Fruit fly (Drosophila melanogaster) whole organism, embryonic: ENCODE measurements around the gene Cyp18a1.

Source experiments
- ATbp ChIP-seq: fragments of 200-800 bp; sonication (Bioruptor generic); optimal IDR thresholded peaks from 2 replicates; lab custom pipeline; 2017; ENCODE audit warnings: missing biosample characterization, mild to moderate bottlenecking, missing genetic modification characterization, missing genetic modification reagents
- Awh ChIP-seq: fragments of 200-800 bp; sonication (Bioruptor generic); IDR thresholded peaks from 2 replicates; pipeline ENCODE4, ENCODE4 v1.3.6; 2022; ENCODE audit warnings: missing biosample characterization, missing genetic modification characterization
- Blimp-1 ChIP-seq: fragments of 200-800 bp; sonication (Bioruptor generic); optimal IDR thresholded peaks from 3 replicates; lab custom pipeline; 2018; ENCODE audit warnings: missing biosample characterization, missing genetic modification characterization, mild to moderate bottlenecking, moderate library complexity, missing genetic modification reagents
- CG1024 ChIP-seq: fragments of 200-800 bp; sonication (Bioruptor generic); IDR thresholded peaks from 2 replicates; pipeline ENCODE4 v1.3.6; 2022; ENCODE audit warnings: missing biosample characterization, missing genetic modification characterization
- CG11504 ChIP-seq: fragments of 200-800 bp; sonication (Bioruptor generic); optimal IDR thresholded peaks from 3 replicates; lab custom pipeline; 2019; ENCODE audit warnings: missing biosample characterization, mild to moderate bottlenecking, missing genetic modification characterization, moderate library complexity
- CG14860 ChIP-seq: fragments of 200-800 bp; sonication (Bioruptor generic); IDR thresholded peaks from 3 replicates; pipeline ENCODE4 v1.3.6; 2022; ENCODE audit warnings: missing biosample characterization, missing genetic modification characterization; ENCODE audit not compliant: partially characterized antibody
- CG1603 ChIP-seq: fragments of 200-800 bp; sonication (Bioruptor generic); optimal IDR thresholded peaks from 2 replicates; lab custom pipeline; 2019; ENCODE audit warnings: missing biosample characterization, mild to moderate bottlenecking, missing genetic modification characterization, moderate library complexity
- CG18476 ChIP-seq: fragments of 200-800 bp; sonication (Bioruptor generic); optimal IDR thresholded peaks from 2 replicates; lab custom pipeline; 2016; ENCODE audit warnings: missing biosample characterization, mild to moderate bottlenecking, missing genetic modification characterization
- CG3065 ChIP-seq: fragments of 200-800 bp; sonication (Bioruptor generic); optimal IDR thresholded peaks from 2 replicates; lab custom pipeline; 2016; ENCODE audit warnings: missing biosample characterization, missing genetic modification characterization
- CG31441 ChIP-seq: fragments of 200-800 bp; sonication (Bioruptor generic); IDR thresholded peaks from 2 replicates; pipeline ENCODE4 v1.3.6; 2022; ENCODE audit warnings: missing biosample characterization, missing genetic modification characterization
- CG33557 ChIP-seq: fragments of 200-800 bp; sonication (Bioruptor generic); optimal IDR thresholded peaks from 2 replicates; lab custom pipeline; 2019; ENCODE audit warnings: missing biosample characterization, mild to moderate bottlenecking, missing genetic modification characterization, moderate library complexity
- CG6765 ChIP-seq: fragments of 200-800 bp; sonication (Bioruptor generic); optimal IDR thresholded peaks from 3 replicates; lab custom pipeline; 2017; ENCODE audit warnings: missing biosample characterization, mild to moderate bottlenecking, missing genetic modification characterization
- CG7786 ChIP-seq: fragments of 200-800 bp; sonication (Bioruptor generic); optimal IDR thresholded peaks from 2 replicates; lab custom pipeline; 2016; ENCODE audit warnings: missing biosample characterization, missing genetic modification characterization
- CG8290 ChIP-seq, 3 experiments: fragments of 200-800 bp; sonication (Bioruptor generic); optimal IDR thresholded peaks; 2 replicates each; lab custom pipeline; 2016 to 2019; ENCODE audit warnings: missing biosample characterization in 3 of 3, missing genetic modification characterization in 3 of 3, mild to moderate bottlenecking in 2 of 3, moderate library complexity in 1 of 3
- CG8478 ChIP-seq: fragments of >200 bp; optimal IDR thresholded peaks from 2 replicates; lab custom pipeline; 2018
- Ets65A ChIP-seq: fragments of 200-800 bp; sonication (Bioruptor generic); peaks from one replicate; lab custom pipeline; 2016; ENCODE audit warnings: missing biosample characterization, missing genetic modification characterization
- HHEX ChIP-seq: fragments of 200-800 bp; sonication (Bioruptor generic); optimal IDR thresholded peaks from 3 replicates; lab custom pipeline; 2017; ENCODE audit warnings: missing biosample characterization, mild to moderate bottlenecking, missing genetic modification characterization, missing genetic modification reagents
- HLH3B ChIP-seq: fragments of 200-800 bp; sonication (Bioruptor generic); IDR thresholded peaks from 2 replicates; pipeline ENCODE4 v1.3.6; 2022; ENCODE audit warnings: missing biosample characterization, missing genetic modification characterization
- Hmr ChIP-seq: fragments of 200-800 bp; sonication (Bioruptor generic); optimal IDR thresholded peaks from 3 replicates; lab custom pipeline; 2017; ENCODE audit warnings: mild to moderate bottlenecking, missing biosample characterization, missing genetic modification reagents, missing genetic modification characterization
- Med ChIP-seq: fragments of 200-800 bp; sonication (Bioruptor generic); peaks from one replicate; lab custom pipeline; 2016; ENCODE audit warnings: missing biosample characterization, missing genetic modification characterization, mild to moderate bottlenecking, inconsistent platforms, moderate library complexity
- Tbp ChIP-seq: fragments of >200 bp; optimal IDR thresholded peaks from 2 replicates; lab custom pipeline; 2018; ENCODE audit warnings: missing biosample characterization, missing genetic modification characterization
- ab ChIP-seq: fragments of 200-800 bp; sonication (Bioruptor generic); optimal IDR thresholded peaks from 2 replicates; lab custom pipeline; 2016; ENCODE audit warnings: missing biosample characterization, missing genetic modification characterization
- ara ChIP-seq: fragments of 200-800 bp; sonication (Bioruptor generic); IDR thresholded peaks from 2 replicates; pipeline ENCODE4 v1.3.6; 2022; ENCODE audit warnings: missing biosample characterization, missing genetic modification characterization
- ato ChIP-seq: fragments of 200-800 bp; sonication (Bioruptor generic); IDR thresholded peaks from 2 replicates; pipeline ENCODE4 v1.3.6; 2022; ENCODE audit warnings: missing biosample characterization, missing genetic modification characterization; ENCODE audit not compliant: partially characterized antibody
- cad ChIP-seq: fragments of >200 bp; optimal IDR thresholded peaks from 2 replicates; lab custom pipeline; 2017; ENCODE audit warnings: missing biosample characterization, missing genetic modification characterization
- ci ChIP-seq: fragments of 200-800 bp; sonication (Bioruptor generic); IDR thresholded peaks from 3 replicates; pipeline ENCODE4 v1.3.6; 2022; ENCODE audit warnings: missing biosample characterization, missing genetic modification characterization
- dati ChIP-seq: fragments of 200-800 bp; sonication (Bioruptor generic); IDR thresholded peaks from 2 replicates; pipeline ENCODE4 v1.3.6; 2022; ENCODE audit warnings: missing biosample characterization, missing genetic modification characterization
- dmrt99B ChIP-seq: fragments of 200-800 bp; sonication (Bioruptor generic); optimal IDR thresholded peaks from 2 replicates; lab custom pipeline; 2018; ENCODE audit warnings: missing biosample characterization, mild to moderate bottlenecking, missing genetic modification characterization, moderate library complexity
- fd96Cb ChIP-seq: fragments of 200-800 bp; sonication (Bioruptor generic); optimal IDR thresholded peaks from 2 replicates; lab custom pipeline; 2018; ENCODE audit warnings: missing biosample characterization, mild to moderate bottlenecking, missing genetic modification characterization, moderate library complexity
- grau ChIP-seq: fragments of 200-800 bp; optimal IDR thresholded peaks from 3 replicates; lab custom pipeline; 2019; ENCODE audit warnings: missing biosample characterization, mild to moderate bottlenecking, missing genetic modification characterization, moderate library complexity
- jumu ChIP-seq: fragments of 200-800 bp; sonication (Bioruptor generic); optimal IDR thresholded peaks from 3 replicates; lab custom pipeline; 2016; ENCODE audit warnings: missing biosample characterization, missing genetic modification characterization
- klu ChIP-seq: fragments of 200-800 bp; sonication (Bioruptor generic); IDR thresholded peaks from 2 replicates; pipeline ENCODE4 v1.3.6; 2022; ENCODE audit warnings: missing biosample characterization, missing genetic modification characterization
- knrl ChIP-seq: fragments of 200-800 bp; sonication (Bioruptor generic); IDR thresholded peaks from 3 replicates; pipeline ENCODE4 v1.3.6; 2022; ENCODE audit warnings: missing biosample characterization, missing genetic modification characterization; ENCODE audit not compliant: partially characterized antibody
- pum ChIP-seq: fragments of 200-800 bp; sonication (Bioruptor generic); optimal IDR thresholded peaks from 2 replicates; lab custom pipeline; 2016; ENCODE audit warnings: missing biosample characterization, missing genetic modification characterization
- repo ChIP-seq: fragments of 200-800 bp; sonication (Bioruptor generic); optimal IDR thresholded peaks from 2 replicates; lab custom pipeline; 2016; ENCODE audit warnings: missing biosample characterization, missing genetic modification characterization
- row ChIP-seq: fragments of 200-800 bp; sonication (Bioruptor generic); IDR thresholded peaks from 3 replicates; pipeline ENCODE4 v1.3.6; 2022; ENCODE audit warnings: missing biosample characterization, missing genetic modification characterization
- sens ChIP-seq: fragments of 200-800 bp; sonication (Bioruptor generic); peaks from one replicate; lab custom pipeline; 2016; ENCODE audit warnings: missing biosample characterization, missing genetic modification characterization
- sisA ChIP-seq: fragments of 200-800 bp; sonication (Bioruptor generic); IDR thresholded peaks from 2 replicates; pipeline ENCODE4 v1.3.6; 2022; ENCODE audit warnings: missing biosample characterization, missing genetic modification characterization
- tll ChIP-seq, 2 experiments: fragments of 200-800 bp in 1 of 2; fragments of >200 bp in 1 of 2; sonication (Bioruptor generic) in 1 of 2; optimal IDR thresholded peaks; 2 replicates each; lab custom pipeline; 2017 to 2019; ENCODE audit warnings: missing biosample characterization in 2 of 2, missing genetic modification characterization in 2 of 2, mild to moderate bottlenecking in 1 of 2, moderate library complexity in 1 of 2
- toy ChIP-seq: fragments of 200-800 bp; sonication (Bioruptor generic); IDR thresholded peaks from 2 replicates; pipeline ENCODE4 v1.3.6; 2022; ENCODE audit warnings: missing biosample characterization, missing genetic modification characterization
- twi ChIP-seq: fragments of 200-800 bp; optimal IDR thresholded peaks from 2 replicates; lab custom pipeline; 2019; ENCODE audit warnings: missing biosample characterization, mild to moderate bottlenecking, missing genetic modification characterization, moderate library complexity
- vvl ChIP-seq: fragments of 200-800 bp; sonication (Bioruptor generic); IDR thresholded peaks from 2 replicates; pipeline ENCODE4 v1.3.6; 2022; ENCODE audit warnings: missing biosample characterization, missing genetic modification characterization
- zen ChIP-seq: fragments of 200-800 bp; sonication (Bioruptor generic); optimal IDR thresholded peaks from 3 replicates; lab custom pipeline; 2018; ENCODE audit warnings: missing biosample characterization, mild to moderate bottlenecking, missing genetic modification characterization, moderate library complexity
- zf30C ChIP-seq: fragments of 200-800 bp; sonication (Bioruptor generic); optimal IDR thresholded peaks from 3 replicates; lab custom pipeline; 2018; ENCODE audit warnings: missing biosample characterization, mild to moderate bottlenecking, missing genetic modification characterization

Gene Cyp18a1

DNA sequence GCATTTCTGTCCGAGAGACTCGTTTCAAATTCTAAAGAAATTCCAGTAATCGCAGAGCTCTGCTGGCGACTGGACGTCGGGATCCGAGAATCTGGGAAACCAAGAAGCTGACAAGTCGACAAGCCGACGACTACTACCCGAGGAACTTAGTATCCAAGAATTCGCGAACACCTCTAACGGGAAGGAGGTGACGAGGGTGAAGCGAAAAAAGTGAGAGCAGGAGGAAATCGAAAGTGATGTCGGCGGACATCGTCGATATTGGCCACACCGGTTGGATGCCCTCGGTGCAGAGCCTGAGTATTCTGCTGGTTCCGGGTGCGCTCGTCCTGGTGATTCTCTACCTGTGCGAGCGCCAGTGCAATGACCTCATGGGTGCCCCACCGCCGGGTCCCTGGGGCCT is 7.1 kb downstream of the Cyp18a1 start, which contains the start of gene phtm:
TSS of gene phtm (plus strand) at position 41 of the 400 bp plus-strand sequence.
- TF ChIP-seq ATbp (GFP tag; lab: Kevin White, UChicago), result no peak
- TF ChIP-seq, all 482 proteins: peak for 0

DNA sequence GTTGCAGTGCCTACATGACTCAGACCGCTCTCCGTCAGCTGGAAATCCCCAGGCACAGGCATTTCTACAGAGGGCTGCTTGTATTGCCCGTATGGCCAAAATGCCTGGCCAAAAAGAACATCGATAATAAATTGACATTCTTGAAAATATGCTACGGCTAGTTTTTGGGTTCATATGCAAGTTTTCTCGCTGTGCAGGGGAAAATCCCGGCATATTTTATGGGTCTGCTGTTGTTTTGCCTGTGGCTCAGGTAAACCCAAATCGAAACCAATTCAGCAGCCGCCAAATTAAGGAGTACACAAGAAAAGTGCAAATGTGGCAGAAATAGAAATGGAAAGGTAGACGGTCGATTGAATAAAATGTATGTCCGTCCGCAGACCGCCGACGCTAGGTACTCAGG is 7.9 kb downstream of the Cyp18a1 start:
- TF ChIP-seq CG7786 (GFP tag; lab: Kevin White, UChicago) (no peak), CG1024 (no peak), jumu (no peak), cad (peak; percentile 62), zen (peak; percentile 75), tll (GFP tag; optimal IDR thresholded peaks at IDR 0.05; lab: Kevin White, UChicago) (peak in 1 of 2 experiments; percentile 84), zf30C (GFP tag; lab: Kevin White, UChicago) (peak; percentile 31), twi (peak; percentile 69), Med (GFP tag; lab: Kevin White, UChicago) (no peak)

- no peak for TF ChIP-seq klu
- no peak for TF ChIP-seq ab (GFP tag; lab: Kevin White, UChicago)
- TF ChIP-seq CG14860 (GFP tag; lab: Robert Waterston, UW), result no peak
- no peak for TF ChIP-seq dmrt99B
- no peak for TF ChIP-seq HHEX
- TF ChIP-seq repo, result no peak
- no peak for TF ChIP-seq knrl
- TF ChIP-seq pum (GFP tag; lab: Kevin White, UChicago), result no peak
- TF ChIP-seq grau (tag; lab: Kevin White, UChicago), result no peak
Measured at dm6 chrX:18684504-18684903, 8.3 kb downstream of the Cyp18a1 start.

DNA sequence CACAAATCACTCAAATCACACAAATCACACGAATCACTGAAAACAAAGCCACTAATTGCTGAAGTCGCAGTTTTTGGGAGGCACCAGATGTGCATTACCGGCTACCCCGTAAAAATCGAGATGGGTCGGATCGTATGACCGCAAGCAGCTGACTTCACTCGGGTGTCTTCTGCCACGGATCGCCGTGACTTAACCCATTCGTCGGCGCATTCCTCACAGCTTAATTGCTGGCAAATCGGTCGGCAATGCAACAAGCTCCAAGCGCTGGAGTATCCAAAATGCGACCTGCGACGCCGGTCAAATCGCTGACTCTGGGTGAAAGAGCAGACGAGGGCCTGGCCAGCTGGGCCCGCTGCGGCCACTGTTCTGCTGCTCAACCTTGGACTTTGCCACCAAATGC is 10.0 kb downstream of the Cyp18a1 start:
- TF ChIP-seq toy (GFP tag; lab: Robert Waterston, UW) (no peak), Tbp (GFP tag; lab: Kevin White, UChicago) (no peak), Ets65A (peak; percentile 48), CG18476 (no peak)

dm6 chrX:18681410-18681809 is 11.4 kb downstream of the Cyp18a1 start:
- no peak for TF ChIP-seq CG3065
- peak; percentile 11 for TF ChIP-seq sens (GFP tag; lab: Kevin White, UChicago)

DNA sequence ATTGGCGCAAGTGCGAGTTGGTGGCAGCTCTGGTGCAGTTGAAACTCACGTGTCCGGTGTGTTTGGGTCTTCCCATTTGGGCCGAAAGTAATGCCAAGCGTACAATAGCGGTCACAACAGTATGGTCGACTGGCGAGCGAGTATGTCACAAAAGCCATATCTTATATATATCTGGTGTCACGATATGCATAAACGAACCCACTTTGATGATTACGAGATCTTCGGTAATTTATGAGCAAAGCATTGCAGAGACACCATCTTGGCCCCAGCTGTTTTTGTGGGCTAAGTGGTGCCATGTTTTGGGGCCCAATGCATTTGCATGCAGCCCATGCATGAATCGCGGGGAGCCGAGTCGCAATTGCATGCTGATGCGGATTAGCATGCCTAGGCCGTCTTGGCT is 14.0 kb downstream of the Cyp18a1 start:
- peak; percentile 60 for TF ChIP-seq Med (GFP tag; lab: Kevin White, UChicago)
- no peak for TF ChIP-seq row (GFP tag; lab: Robert Waterston, UW)
- TF ChIP-seq dati (GFP tag; lab: Robert Waterston, UW), result no peak
- TF ChIP-seq Awh (GFP tag; lab: Robert Waterston, UW), result peak; percentile 40; the same call in 1 of the 2 replicates
- TF ChIP-seq fd96Cb (tag; lab: Kevin White, UChicago), result peak; percentile 13
- TF ChIP-seq ato (GFP tag; lab: Robert Waterston, UW), result no peak
- peak; percentile 70 for TF ChIP-seq ci (GFP tag; lab: Robert Waterston, UW)
- peak; percentile 52 for TF ChIP-seq ara (GFP tag; lab: Robert Waterston, UW)
- 0 out of 2 replicates have a peak, but pooled peaks have one; percentile 15 for TF ChIP-seq CG31441 (GFP tag; lab: Robert Waterston, UW)
- no peak for TF ChIP-seq CG33557
- TF ChIP-seq CG8478 (lab: Kevin White, UChicago), result no peak
- TF ChIP-seq Hmr (GFP tag; lab: Kevin White, UChicago), result no peak
- TF ChIP-seq CG8290 (GFP tag; optimal IDR thresholded peaks at IDR 0.05; lab: Kevin White, UChicago), result no peak
- peak in 1 of 2 experiments; percentile 13 for TF ChIP-seq CG8290 (tag; optimal IDR thresholded peaks at IDR 0.05; lab: Kevin White, UChicago)
- TF ChIP-seq Blimp-1 (GFP tag; lab: Kevin White, UChicago), result peak; percentile 19
- peak; percentile 46 for TF ChIP-seq CG1603 (tag; lab: Kevin White, UChicago)
- peak; percentile 23 for TF ChIP-seq CG11504 (tag; lab: Kevin White, UChicago)
- 0 out of 2 replicates have a peak, but pooled peaks have one; percentile 10 for TF ChIP-seq HLH3B (GFP tag; lab: Robert Waterston, UW)
- TF ChIP-seq vvl (GFP tag; lab: Robert Waterston, UW), result peak; percentile 62; the same call in 1 of the 2 replicates
- TF ChIP-seq sisA (GFP tag; lab: Robert Waterston, UW), result peak; percentile 15; the same call in 1 of the 2 replicates
- no peak for TF ChIP-seq CG6765
